Worm (Caenorhabditis elegans) whole organism, L1 larva: ENCODE results near the gene srh-44.

Source experiments
- C04F5.9 ChIP-seq: sonication (generic microtip); optimal IDR thresholded peaks from 2 replicates; lab custom pipeline; 2016; ENCODE audit warnings: missing genetic modification characterization, missing compliant biosample characterization
- C16A3.4 ChIP-seq: fragments of 150-350 bp; optimal IDR thresholded peaks from 2 replicates; lab custom pipeline; 2014; ENCODE audit warnings: missing biosample characterization, missing genetic modification characterization
- Y116A8C.19 ChIP-seq: sonication (generic microtip); optimal IDR thresholded peaks from 2 replicates; lab custom pipeline; 2016; ENCODE audit warnings: missing compliant biosample characterization, missing genetic modification characterization, borderline replicate concordance
- alr-1 ChIP-seq: fragments of 200-800 bp; sonication (Bioruptor generic); optimal IDR thresholded peaks from 2 replicates; lab custom pipeline; 2018; ENCODE audit warnings: borderline replicate concordance, mild to moderate bottlenecking, missing genetic modification characterization, missing compliant biosample characterization
- aly-2 ChIP-seq: fragments of 150-350 bp; optimal IDR thresholded peaks from 2 replicates; lab custom pipeline; 2014; ENCODE audit warnings: missing biosample characterization, missing genetic modification characterization
- ama-1 ChIP-seq: fragments of 150-350 bp; optimal IDR thresholded peaks from 2 replicates; lab custom pipeline; 2014
- blmp-1 ChIP-seq: fragments of 150-350 bp; optimal IDR thresholded peaks from 2 replicates; lab custom pipeline; 2014; ENCODE audit warnings: missing biosample characterization, missing genetic modification characterization
- ceh-63 ChIP-seq: fragments of 200-800 bp; sonication (Bioruptor generic); optimal IDR thresholded peaks from 2 replicates; lab custom pipeline; 2018; ENCODE audit warnings: mild to moderate bottlenecking, missing genetic modification characterization, missing compliant biosample characterization
- ceh-8 ChIP-seq: fragments of 200-800 bp; sonication (Bioruptor generic); optimal IDR thresholded peaks from 2 replicates; lab custom pipeline; 2018; ENCODE audit warnings: mild to moderate bottlenecking, missing genetic modification characterization, moderate library complexity, missing compliant biosample characterization
- ceh-82 ChIP-seq, 3 experiments: fragments of 150-350 bp in 1 of 3; sonication (generic microtip) in 2 of 3; optimal IDR thresholded peaks; 2 replicates each; lab custom pipeline; 2014 to 2017; ENCODE audit warnings: missing biosample characterization in 3 of 3, missing genetic modification characterization in 3 of 3
- ceh-90 ChIP-seq: sonication (generic microtip); optimal IDR thresholded peaks from 2 replicates; lab custom pipeline; 2016; ENCODE audit warnings: missing genetic modification characterization, missing compliant biosample characterization
- dpl-1 ChIP-seq, 3 experiments: fragments of 150-350 bp in 2 of 3; sonication (generic microtip) in 1 of 3; optimal IDR thresholded peaks; 2 replicates each; lab custom pipeline; 2014 to 2017; ENCODE audit warnings: missing biosample characterization in 3 of 3, missing genetic modification characterization in 3 of 3, missing genetic modification reagents in 3 of 3
- dsc-1 ChIP-seq: sonication (generic microtip); optimal IDR thresholded peaks from 2 replicates; lab custom pipeline; 2016; ENCODE audit warnings: mild to moderate bottlenecking, missing genetic modification characterization, missing compliant biosample characterization
- efl-1 ChIP-seq, 4 experiments: fragments of 150-350 bp; optimal IDR thresholded peaks in 3 of 4; peaks in 1 of 4; 1 replicate in 1 of 4; 2 replicates in 3 of 4; lab custom pipeline; 2014; ENCODE audit warnings: missing biosample characterization in 2 of 4, missing genetic modification characterization in 2 of 4, missing genetic modification reagents in 2 of 4
- egl-13 ChIP-seq: sonication (generic microtip); optimal IDR thresholded peaks from 2 replicates; lab custom pipeline; 2016; ENCODE audit warnings: missing genotype, missing genetic modification reagents, missing genetic modification characterization, missing compliant biosample characterization
- egl-27 ChIP-seq, 2 experiments: fragments of 150-350 bp in 1 of 2; sonication (generic microtip); optimal IDR thresholded peaks; 3 replicates each; lab custom pipeline; 2017 to 2018; ENCODE audit warnings: missing biosample characterization in 2 of 2, missing genetic modification characterization in 2 of 2, missing genetic modification reagents in 2 of 2
- elt-3 ChIP-seq, 6 experiments: fragments of 150-350 bp in 1 of 6; sonication (generic microtip); optimal IDR thresholded peaks; 2 replicates each; lab custom pipeline; 2017 to 2018; ENCODE audit warnings: missing biosample characterization in 6 of 6, missing genetic modification characterization in 6 of 6, inconsistent platforms in 1 of 6
- ets-5 ChIP-seq: fragments of 200-800 bp; sonication (Bioruptor generic); IDR thresholded peaks from 2 replicates; pipeline ENCODE4 v1.3.6; 2022; ENCODE audit warnings: missing genetic modification characterization, missing compliant biosample characterization
- fkh-4 ChIP-seq: sonication (generic microtip); optimal IDR thresholded peaks from 2 replicates; lab custom pipeline; 2016; ENCODE audit warnings: missing compliant biosample characterization, missing genetic modification characterization, borderline replicate concordance
- fos-1 ChIP-seq: fragments of 150-350 bp; optimal IDR thresholded peaks from 2 replicates; lab custom pipeline; 2014; ENCODE audit warnings: missing biosample characterization, missing genetic modification characterization
- grh-1 ChIP-seq: fragments of 200-800 bp; sonication (Bioruptor generic); IDR thresholded peaks from 2 replicates; pipeline ENCODE4 v1.3.6; 2022; ENCODE audit warnings: missing genetic modification reagents, missing genetic modification characterization, missing compliant biosample characterization
- hlh-4 ChIP-seq: sonication (generic microtip); optimal IDR thresholded peaks from 2 replicates; lab custom pipeline; 2016; ENCODE audit warnings: mild to moderate bottlenecking, missing genetic modification characterization, missing compliant biosample characterization
- hpl-2 ChIP-seq: fragments of 150-350 bp; optimal IDR thresholded peaks from 2 replicates; lab custom pipeline; 2014; ENCODE audit warnings: missing biosample characterization, missing genetic modification reagents, missing genetic modification characterization
- irx-1 ChIP-seq: sonication (generic microtip); optimal IDR thresholded peaks from 2 replicates; lab custom pipeline; 2016; ENCODE audit warnings: missing genetic modification characterization, missing compliant biosample characterization
- isw-1 ChIP-seq: fragments of 200-800 bp; sonication (Bioruptor generic); IDR thresholded peaks from 2 replicates; pipeline ENCODE4 v1.3.6; 2022; ENCODE audit warnings: missing genetic modification characterization, missing compliant biosample characterization
- jun-1 ChIP-seq: fragments of 150-350 bp; optimal IDR thresholded peaks from 2 replicates; lab custom pipeline; 2014; ENCODE audit warnings: missing biosample characterization, missing genetic modification reagents, missing genetic modification characterization
- lin-35 ChIP-seq, 2 experiments: fragments of 150-350 bp; optimal IDR thresholded peaks; 2 replicates each; lab custom pipeline; 2014; ENCODE audit warnings: missing biosample characterization in 2 of 2, missing genetic modification characterization in 2 of 2, missing genetic modification reagents in 2 of 2
- lin-39 ChIP-seq: fragments of 150-350 bp; optimal IDR thresholded peaks from 2 replicates; lab custom pipeline; 2014; ENCODE audit warnings: missing biosample characterization, missing genetic modification reagents, missing genetic modification characterization
- lir-3 ChIP-seq: sonication (generic microtip); optimal IDR thresholded peaks from 2 replicates; lab custom pipeline; 2016; ENCODE audit warnings: mild to moderate bottlenecking, missing genetic modification characterization, moderate library complexity, missing compliant biosample characterization; ENCODE audit not compliant: poor library complexity
- lsy-2 ChIP-seq, 2 experiments: fragments of 150-350 bp; optimal IDR thresholded peaks; 2 replicates each; lab custom pipeline; 2014; ENCODE audit warnings: missing biosample characterization in 2 of 2, missing genetic modification characterization in 2 of 2
- mab-9 ChIP-seq: fragments of 200-800 bp; sonication (Bioruptor generic); IDR thresholded peaks from 2 replicates; pipeline ENCODE4 v1.3.6; 2022; ENCODE audit warnings: missing genetic modification reagents, missing genetic modification characterization, missing compliant biosample characterization
- mdl-1 ChIP-seq, 2 experiments: fragments of 150-350 bp; optimal IDR thresholded peaks; 2 replicates each; lab custom pipeline; 2014 to 2017; ENCODE audit warnings: missing biosample characterization in 2 of 2, missing genetic modification characterization in 2 of 2, inconsistent platforms in 1 of 2
- mep-1 ChIP-seq: fragments of 150-350 bp; optimal IDR thresholded peaks from 2 replicates; lab custom pipeline; 2014; ENCODE audit warnings: missing biosample characterization, missing genetic modification characterization
- nhr-11 ChIP-seq: fragments of 150-350 bp; optimal IDR thresholded peaks from 2 replicates; lab custom pipeline; 2014; ENCODE audit warnings: missing biosample characterization, missing genetic modification characterization
- nhr-19 ChIP-seq: fragments of 200-800 bp; sonication (Bioruptor generic); conservative IDR thresholded peaks from 2 replicates; pipeline ENCODE4 v1.3.6; 2022; ENCODE audit warnings: missing genetic modification characterization, missing compliant biosample characterization
- nhr-20 ChIP-seq: sonication (generic microtip); optimal IDR thresholded peaks from 2 replicates; lab custom pipeline; 2016; ENCODE audit warnings: mild to moderate bottlenecking, missing genetic modification characterization, missing compliant biosample characterization
- nhr-237 ChIP-seq: fragments of 150-350 bp; optimal IDR thresholded peaks from 2 replicates; lab custom pipeline; 2014; ENCODE audit warnings: missing biosample characterization, missing genetic modification characterization
- nhr-28 ChIP-seq: fragments of 150-350 bp; optimal IDR thresholded peaks from 2 replicates; lab custom pipeline; 2014; ENCODE audit warnings: missing biosample characterization, missing genetic modification characterization
- nhr-71 ChIP-seq: sonication (generic microtip); optimal IDR thresholded peaks from 2 replicates; lab custom pipeline; 2016; ENCODE audit warnings: mild to moderate bottlenecking, missing genetic modification characterization, moderate library complexity, missing compliant biosample characterization
- nhr-84 ChIP-seq: sonication (generic microtip); optimal IDR thresholded peaks from 2 replicates; lab custom pipeline; 2017; ENCODE audit warnings: missing biosample characterization, missing genetic modification characterization
- nhr-85 ChIP-seq: sonication (generic microtip); peaks from one replicate; lab custom pipeline; 2016; ENCODE audit warnings: missing genetic modification characterization, inconsistent platforms, missing compliant biosample characterization
- pag-3 ChIP-seq: sonication (generic microtip); optimal IDR thresholded peaks from 2 replicates; lab custom pipeline; 2017; ENCODE audit warnings: missing genetic modification characterization, mild to moderate bottlenecking, missing compliant biosample characterization, antibody characterized with exemption, borderline replicate concordance; ENCODE audit not compliant: insufficient read depth
- rnt-1 ChIP-seq: sonication (generic microtip); optimal IDR thresholded peaks from 2 replicates; lab custom pipeline; 2016; ENCODE audit warnings: mild to moderate bottlenecking, missing genetic modification characterization, moderate library complexity, missing compliant biosample characterization
- skn-1 ChIP-seq: fragments of 150-350 bp; optimal IDR thresholded peaks from 2 replicates; lab custom pipeline; 2014; ENCODE audit warnings: missing biosample characterization, missing genetic modification characterization
- snu-23 ChIP-seq: sonication (generic microtip); optimal IDR thresholded peaks from 2 replicates; lab custom pipeline; 2016; ENCODE audit warnings: missing genetic modification characterization, missing compliant biosample characterization
- sptf-1 ChIP-seq: fragments of 150-350 bp; optimal IDR thresholded peaks from 2 replicates; lab custom pipeline; 2014; ENCODE audit warnings: missing biosample characterization, missing genetic modification characterization
- swsn-7 ChIP-seq: sonication (generic microtip); optimal IDR thresholded peaks from 2 replicates; lab custom pipeline; 2016; ENCODE audit warnings: missing genetic modification characterization, missing compliant biosample characterization
- tbx-2 ChIP-seq: sonication (generic microtip); optimal IDR thresholded peaks from 2 replicates; lab custom pipeline; 2016; ENCODE audit warnings: missing genetic modification characterization, missing compliant biosample characterization
- unc-30 ChIP-seq: sonication (generic microtip); optimal IDR thresholded peaks from 2 replicates; lab custom pipeline; 2017; ENCODE audit warnings: missing biosample characterization, missing genetic modification characterization
- unc-62 ChIP-seq: fragments of 150-350 bp; optimal IDR thresholded peaks from 2 replicates; lab custom pipeline; 2014; ENCODE audit warnings: missing biosample characterization, missing genetic modification reagents, missing genetic modification characterization
- unc-86 ChIP-seq: sonication (generic microtip); optimal IDR thresholded peaks from 2 replicates; lab custom pipeline; 2016; ENCODE audit warnings: missing genetic modification characterization, missing compliant biosample characterization
- xbp-1 ChIP-seq: sonication (generic microtip); optimal IDR thresholded peaks from 2 replicates; lab custom pipeline; 2016; ENCODE audit warnings: missing genetic modification characterization, missing compliant biosample characterization
- zag-1 ChIP-seq: fragments of 150-350 bp; optimal IDR thresholded peaks from 2 replicates; lab custom pipeline; 2014; ENCODE audit warnings: missing biosample characterization, missing genetic modification characterization

Gene srh-44

DNA sequence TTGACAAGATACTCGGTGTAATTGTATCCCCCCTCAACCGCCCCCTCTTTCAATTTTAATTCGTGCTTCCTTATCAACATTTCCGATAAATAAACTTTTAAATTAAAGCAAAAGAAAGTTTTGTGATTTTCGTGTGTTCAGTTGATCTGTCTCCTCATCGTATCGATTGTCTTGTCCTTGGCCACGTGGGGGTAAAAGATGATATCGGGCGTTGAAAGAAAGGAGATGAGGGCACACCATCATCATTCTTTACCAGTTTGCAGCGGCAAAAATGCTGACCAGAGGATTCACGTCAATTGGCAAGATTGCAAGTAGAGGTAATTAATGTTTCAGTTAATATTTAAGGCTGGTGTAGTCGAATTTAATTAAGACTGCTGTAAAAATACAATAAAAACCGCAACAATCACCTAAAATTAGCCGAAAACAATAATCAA, 32.4 kb downstream of the srh-44 start, which contains the start of gene F54D5.7 (continued):
- TF ChIP-seq efl-1 (optimal IDR thresholded peaks at IDR 0.05; lab: Kevin White, UChicago) (peak; percentile 8 to 14), efl-1 (GFP tag; optimal IDR thresholded peaks at IDR 0.05 in 1 of 2; lab: Kevin White, UChicago) (peak in 1 of 2 experiments; percentile 89), nhr-28 (tag; lab: Kevin White, UChicago) (no peak), swsn-7 (tag; lab: Kevin White, UChicago) (peak; percentile 67), grh-1 (GFP tag; lab: Robert Waterston, UW) (peak; percentile 36; the same call in 1 of the 2 replicates), snu-23 (peak; percentile 77), nhr-85 (tag; lab: Kevin White, UChicago) (peak; percentile 91), tbx-2 (tag; lab: Kevin White, UChicago) (peak; percentile 11), nhr-237 (no peak), unc-86 (tag; lab: Kevin White, UChicago) (no peak), nhr-71 (tag; lab: Kevin White, UChicago) (peak; percentile 82), C04F5.9 (tag; lab: Kevin White, UChicago) (no peak), elt-3 (tag; optimal IDR thresholded peaks at IDR 0.05; lab: Kevin White, UChicago) (peak in 2 of 6 experiments; percentile 23 to 75), ceh-8 (GFP tag; lab: Kevin White, UChicago) (no peak), mep-1 (tag; lab: Kevin White, UChicago) (peak; percentile 92), nhr-11 (tag; lab: Kevin White, UChicago) (no peak), fkh-4 (tag; lab: Kevin White, UChicago) (no peak), jun-1 (no peak), blmp-1 (peak; percentile 82), egl-13 (tag; lab: Kevin White, UChicago) (no peak), ets-5 (no peak), hpl-2 (GFP tag; lab: Kevin White, UChicago) (no peak), rnt-1 (peak; percentile 34), pag-3 (tag; lab: Kevin White, UChicago) (peak; percentile 32), unc-30 (no peak), lin-35 (GFP tag; optimal IDR thresholded peaks at IDR 0.05; lab: Kevin White, UChicago) (peak in 1 of 2 experiments; percentile 59), aly-2 (peak; percentile 89), nhr-20 (tag; lab: Kevin White, UChicago) (peak; percentile 61), C16A3.4 (peak; percentile 23), hlh-4 (tag; lab: Kevin White, UChicago) (no peak), unc-62 (GFP tag; lab: Kevin White, UChicago) (no peak), nhr-19 (GFP tag; lab: Robert Waterston, UW) (peak; percentile 65), zag-1 (tag; lab: Kevin White, UChicago) (no peak), ama-1 (peak; percentile 99), alr-1 (no peak), ceh-82 (tag; optimal IDR thresholded peaks at IDR 0.05; lab: Kevin White, UChicago) (no peak), dsc-1 (peak; percentile 37), mab-9 (GFP tag; lab: Robert Waterston, UW) (no peak), egl-27 (tag; optimal IDR thresholded peaks at IDR 0.05; lab: Kevin White, UChicago) (no peak), Y116A8C.19 (tag; lab: Kevin White, UChicago) (no peak), lin-39 (tag; lab: Kevin White, UChicago) (no peak), dpl-1 (GFP tag; optimal IDR thresholded peaks at IDR 0.05; lab: Kevin White, UChicago) (peak; percentile 26 to 39 (median 38)), sptf-1 (tag; lab: Kevin White, UChicago) (no peak), lir-3 (peak; percentile 22), fos-1 (tag; lab: Kevin White, UChicago) (no peak), lsy-2 (tag; optimal IDR thresholded peaks at IDR 0.05; lab: Kevin White, UChicago) (peak; percentile 17 to 69), ceh-90 (no peak), mdl-1 (tag; optimal IDR thresholded peaks at IDR 0.05; lab: Kevin White, UChicago) (peak in 1 of 2 experiments; percentile 93), ceh-63 (no peak), nhr-84 (tag; lab: Kevin White, UChicago) (no peak), isw-1 (GFP tag; lab: Robert Waterston, UW) (no peak), xbp-1 (tag; lab: Kevin White, UChicago) (peak; percentile 49), irx-1 (tag; lab: Kevin White, UChicago) (peak; percentile 30), skn-1 (tag; lab: Kevin White, UChicago) (peak; percentile 90)
